Worm (Caenorhabditis elegans) whole organism, L4/young adult: ENCODE data around the gene K02F3.2.

ENCODE experiments used
- W03F9.2 ChIP-seq: fragments of 150-350 bp; optimal IDR thresholded peaks from 2 replicates; lab custom pipeline; 2014; ENCODE audit warnings: missing biosample characterization, missing genetic modification characterization
- dao-5 ChIP-seq: sonication (generic microtip); optimal IDR thresholded peaks from 2 replicates; lab custom pipeline; 2016; ENCODE audit warnings: missing genotype, missing genetic modification characterization, moderate library complexity, missing compliant biosample characterization
- him-1 ChIP-seq: sonication (generic microtip); optimal IDR thresholded peaks from 2 replicates; lab custom pipeline; 2016; ENCODE audit warnings: missing genotype, missing genetic modification reagents, missing genetic modification characterization, missing compliant biosample characterization

ce11 chrIII:802041-802440, 43.6 kb upstream of the K02F3.2 start:
- TF ChIP-seq him-1 (tag; lab: Kevin White, UChicago) (no peak), dao-5 (tag; lab: Kevin White, UChicago) (no peak), W03F9.2 (tag; lab: Kevin White, UChicago) (no peak)
